Worm (Caenorhabditis elegans): ENCODE data around the gene F43C11.8.

- TF ChIP-seq nhr-28 (tag; optimal IDR thresholded peaks at IDR 0.05), result no peak
- no peak for TF ChIP-seq unc-39 (tag; optimal IDR thresholded peaks at IDR 0.05)
- no peak for TF ChIP-seq unc-120 (tag; optimal IDR thresholded peaks at IDR 0.05; ENCODE audit: poor library complexity, severe bottlenecking)
- TF ChIP-seq lin-32 (GFP tag; optimal IDR thresholded peaks at IDR 0.05), result no peak
- TF ChIP-seq nhr-76 (tag; optimal IDR thresholded peaks at IDR 0.05), result no peak
- TF ChIP-seq elt-1 (tag; optimal IDR thresholded peaks at IDR 0.05; ENCODE audit: borderline replicate concordance, insufficient read depth), result no peak
- TF ChIP-seq ztf-11 (tag; optimal IDR thresholded peaks at IDR 0.05), result no peak
- no peak for TF ChIP-seq ceh-83 (GFP tag; optimal IDR thresholded peaks at IDR 0.05)
- no peak for TF ChIP-seq elt-3 (tag; optimal IDR thresholded peaks at IDR 0.05)
- no peak for TF ChIP-seq sptf-1 (tag; optimal IDR thresholded peaks at IDR 0.05)
- TF ChIP-seq lin-13 (tag; optimal IDR thresholded peaks at IDR 0.05), result no peak
- no peak for TF ChIP-seq lsy-2 (tag; optimal IDR thresholded peaks at IDR 0.05)
- TF ChIP-seq ces-1 (GFP tag; optimal IDR thresholded peaks at IDR 0.05), result no peak
Observed at ce11 chrII:2335572-2335971, 3.3 kb downstream of the F43C11.8 start, which contains the start of gene F43C11.7.

All from whole organism, mixed stage, embryonic.